Worm (Caenorhabditis elegans) whole organism, mixed stage, embryonic: ENCODE results near the gene R102.6.
A peak's percentile ranks its signal among the peaks of the same experiment; 100 is the strongest.
"Not testable (repeated sequence)": the region's sequence is repeated elsewhere in the genome, so short reads cannot be mapped to it uniquely, and the experiment has no call there.

ENCODE experiments used
- M03D4.4 ChIP-seq: sonication (generic microtip); optimal IDR thresholded peaks from 2 replicates; lab custom pipeline; 2017; ENCODE audit warnings: mild to moderate bottlenecking, missing genetic modification characterization, missing compliant biosample characterization
- bed-3 ChIP-seq: fragments of 200-800 bp; sonication (Bioruptor generic); optimal IDR thresholded peaks from 3 replicates; lab custom pipeline; 2018; ENCODE audit warnings: mild to moderate bottlenecking, missing genetic modification characterization, moderate library complexity, missing compliant biosample characterization
- blmp-1 ChIP-seq: fragments of 150-350 bp; optimal IDR thresholded peaks from 2 replicates; lab custom pipeline; 2014; ENCODE audit warnings: missing biosample characterization, missing genetic modification characterization
- ceh-39 ChIP-seq: fragments of 150-350 bp; optimal IDR thresholded peaks from 2 replicates; lab custom pipeline; 2014; ENCODE audit warnings: missing biosample characterization, missing genetic modification characterization
- ceh-43 ChIP-seq: fragments of 200-800 bp; sonication (Bioruptor generic); optimal IDR thresholded peaks from 2 replicates; lab custom pipeline; 2018; ENCODE audit warnings: mild to moderate bottlenecking, missing genetic modification characterization, moderate library complexity, missing compliant biosample characterization
- ces-1 ChIP-seq: fragments of 150-350 bp; optimal IDR thresholded peaks from 2 replicates; lab custom pipeline; 2014; ENCODE audit warnings: missing biosample characterization, missing genetic modification reagents, missing genetic modification characterization
- cnd-1 ChIP-seq: fragments of 200-800 bp; sonication (Bioruptor generic); optimal IDR thresholded peaks from 2 replicates; lab custom pipeline; 2018; ENCODE audit warnings: mild to moderate bottlenecking, missing genetic modification characterization, missing compliant biosample characterization
- drap-1 ChIP-seq: fragments of 200-800 bp; sonication (Bioruptor generic); optimal IDR thresholded peaks from 3 replicates; lab custom pipeline; 2018; ENCODE audit warnings: mild to moderate bottlenecking, missing genetic modification characterization, missing compliant biosample characterization
- elt-3 ChIP-seq: fragments of 150-350 bp; optimal IDR thresholded peaks from 2 replicates; lab custom pipeline; 2014; ENCODE audit warnings: missing biosample characterization, missing genetic modification characterization
- flh-1 ChIP-seq: fragments of 200-800 bp; sonication (Bioruptor generic); optimal IDR thresholded peaks from 2 replicates; lab custom pipeline; 2018; ENCODE audit warnings: mild to moderate bottlenecking, missing genetic modification characterization, moderate library complexity, missing compliant biosample characterization
- ham-2 ChIP-seq: fragments of 200-800 bp; sonication (Bioruptor generic); optimal IDR thresholded peaks from 2 replicates; lab custom pipeline; 2018; ENCODE audit warnings: mild to moderate bottlenecking, missing genetic modification characterization, missing compliant biosample characterization
- hlh-1 ChIP-seq: fragments of 150-350 bp; optimal IDR thresholded peaks from 2 replicates; lab custom pipeline; 2014; ENCODE audit warnings: missing biosample characterization, missing genetic modification reagents, missing genetic modification characterization
- lin-13 ChIP-seq: fragments of 150-350 bp; optimal IDR thresholded peaks from 2 replicates; lab custom pipeline; 2014; ENCODE audit warnings: missing biosample characterization, missing genetic modification characterization
- lin-32 ChIP-seq: fragments of 200-800 bp; sonication (Bioruptor generic); optimal IDR thresholded peaks from 2 replicates; lab custom pipeline; 2018; ENCODE audit warnings: mild to moderate bottlenecking, missing genetic modification characterization, missing compliant biosample characterization
- lsy-2 ChIP-seq: fragments of 150-350 bp; optimal IDR thresholded peaks from 2 replicates; lab custom pipeline; 2014; ENCODE audit warnings: missing biosample characterization, missing genetic modification characterization
- mab-5 ChIP-seq: fragments of 150-350 bp; optimal IDR thresholded peaks from 2 replicates; lab custom pipeline; 2014; ENCODE audit warnings: missing biosample characterization, missing genetic modification characterization
- mep-1 ChIP-seq: fragments of 150-350 bp; optimal IDR thresholded peaks from 2 replicates; lab custom pipeline; 2017; ENCODE audit warnings: missing biosample characterization, missing genetic modification reagents, missing genetic modification characterization, inconsistent platforms
- mls-2 ChIP-seq: sonication (generic microtip); optimal IDR thresholded peaks from 2 replicates; lab custom pipeline; 2016; ENCODE audit warnings: mild to moderate bottlenecking, missing genetic modification characterization, moderate library complexity, missing compliant biosample characterization
- nhr-12 ChIP-seq: fragments of 150-350 bp; optimal IDR thresholded peaks from 2 replicates; lab custom pipeline; 2014; ENCODE audit warnings: missing biosample characterization, missing genetic modification characterization
- nhr-2 ChIP-seq: fragments of 150-350 bp; optimal IDR thresholded peaks from 2 replicates; lab custom pipeline; 2014; ENCODE audit warnings: missing biosample characterization, missing genetic modification characterization
- nhr-237 ChIP-seq: fragments of 150-350 bp; optimal IDR thresholded peaks from 2 replicates; lab custom pipeline; 2014; ENCODE audit warnings: missing biosample characterization, missing genetic modification characterization
- pha-4 ChIP-seq: fragments of 150-350 bp; optimal IDR thresholded peaks from 2 replicates; lab custom pipeline; 2018; ENCODE audit warnings: missing biosample characterization, missing genetic modification reagents, missing genetic modification characterization
- sem-2 ChIP-seq: fragments of 200-800 bp; sonication (Bioruptor generic); optimal IDR thresholded peaks from 2 replicates; lab custom pipeline; 2018; ENCODE audit warnings: mild to moderate bottlenecking, missing genetic modification characterization, missing compliant biosample characterization
- snpc-4 ChIP-seq: fragments of 150-350 bp; optimal IDR thresholded peaks from 2 replicates; lab custom pipeline; 2014; ENCODE audit warnings: missing biosample characterization, missing genetic modification characterization
- tbx-8 ChIP-seq: fragments of 200-800 bp; sonication (Bioruptor generic); optimal IDR thresholded peaks from 2 replicates; lab custom pipeline; 2018; ENCODE audit warnings: mild to moderate bottlenecking, missing genetic modification characterization, moderate library complexity, missing compliant biosample characterization
- unc-120 ChIP-seq: sonication (generic microtip); optimal IDR thresholded peaks from 2 replicates; lab custom pipeline; 2017; ENCODE audit warnings: missing genetic modification characterization, missing compliant biosample characterization; ENCODE audit not compliant: poor library complexity, severe bottlenecking
- unc-39 ChIP-seq: fragments of 150-350 bp; optimal IDR thresholded peaks from 2 replicates; lab custom pipeline; 2014; ENCODE audit warnings: missing biosample characterization, missing genetic modification characterization
- unc-62 ChIP-seq: fragments of 150-350 bp; optimal IDR thresholded peaks from 2 replicates; lab custom pipeline; 2014; ENCODE audit warnings: missing biosample characterization, missing genetic modification reagents, missing genetic modification characterization
- zip-8 ChIP-seq: fragments of 150-350 bp; optimal IDR thresholded peaks from 2 replicates; lab custom pipeline; 2014; ENCODE audit warnings: missing biosample characterization, missing genetic modification characterization
- ztf-11 ChIP-seq: fragments of 150-350 bp; optimal IDR thresholded peaks from 2 replicates; lab custom pipeline; 2014; ENCODE audit warnings: missing biosample characterization, missing genetic modification characterization

The R102.6 gene

ce11 chrIV:10706090-10706489 is at the start of gene R102.6:
Gene R102.6, minus strand, starts transcription at chrIV:10706190.
- TF ChIP-seq sem-2 (GFP tag; lab: Kevin White, UChicago) (no peak), mep-1 (tag; lab: Kevin White, UChicago) (no peak), ztf-11 (no peak), lin-13 (tag; lab: Kevin White, UChicago) (no peak), mls-2 (tag; lab: Kevin White, UChicago) (no peak), tbx-8 (no peak), unc-62 (GFP tag; lab: Kevin White, UChicago) (no peak), bed-3 (no peak), nhr-237 (tag; lab: Kevin White, UChicago) (no peak), nhr-12 (no peak), drap-1 (GFP tag; lab: Kevin White, UChicago) (no peak), mab-5 (tag; lab: Kevin White, UChicago) (no peak), M03D4.4 (tag; lab: Kevin White, UChicago) (no peak), unc-120 (tag; lab: Kevin White, UChicago) (no peak), ceh-43 (GFP tag; lab: Kevin White, UChicago) (no peak), unc-39 (tag; lab: Kevin White, UChicago) (no peak), elt-3 (tag; lab: Kevin White, UChicago) (no peak), ham-2 (GFP tag; lab: Kevin White, UChicago) (no peak)
- TF ChIP-seq, all 35 proteins: peak for 0

- TF ChIP-seq M03D4.4 (tag; lab: Kevin White, UChicago) (no peak), snpc-4 (tag; lab: Kevin White, UChicago) (no peak), flh-1 (GFP tag; lab: Kevin White, UChicago) (no peak), zip-8 (tag; lab: Kevin White, UChicago) (no peak), drap-1 (GFP tag; lab: Kevin White, UChicago) (no peak), ham-2 (GFP tag; lab: Kevin White, UChicago) (no peak), hlh-1 (tag; lab: Kevin White, UChicago) (no peak), nhr-12 (no peak), lin-13 (tag; lab: Kevin White, UChicago) (no peak), elt-3 (tag; lab: Kevin White, UChicago) (no peak), ces-1 (GFP tag; lab: Kevin White, UChicago) (no peak), bed-3 (no peak), mls-2 (tag; lab: Kevin White, UChicago) (no peak), pha-4 (tag; lab: Kevin White, UChicago) (no peak), blmp-1 (tag; lab: Kevin White, UChicago) (no peak), tbx-8 (no peak), unc-39 (tag; lab: Kevin White, UChicago) (no peak), lsy-2 (tag; lab: Kevin White, UChicago) (no peak), lin-32 (GFP tag; lab: Kevin White, UChicago) (no peak)
Observed at ce11 chrIV:10754685-10755084, 48.7 kb upstream of the R102.6 start, which contains the start of gene T25B9.5. Gene T25B9.5, minus strand, starts transcription at chrIV:10754785.

ce11 chrIV:10751740-10752139 is 45.8 kb upstream of the R102.6 start, which contains the start of gene T25B9.2:
Gene T25B9.2, minus strand, starts transcription at chrIV:10751840.
- TF ChIP-seq drap-1 (GFP tag; lab: Kevin White, UChicago); mep-1 (tag; lab: Kevin White, UChicago); tbx-8: not testable (repeated sequence)

- no peak for TF ChIP-seq cnd-1
- TF ChIP-seq mab-5 (tag; lab: Kevin White, UChicago), result no peak
- TF ChIP-seq pha-4 (tag; lab: Kevin White, UChicago), result no peak
- TF ChIP-seq nhr-237 (tag; lab: Kevin White, UChicago), result no peak
- no peak for TF ChIP-seq ham-2 (GFP tag; lab: Kevin White, UChicago)
- no peak for TF ChIP-seq snpc-4 (tag; lab: Kevin White, UChicago)
- no peak for TF ChIP-seq lin-32 (GFP tag; lab: Kevin White, UChicago)
- no peak for TF ChIP-seq mls-2 (tag; lab: Kevin White, UChicago)
- TF ChIP-seq M03D4.4 (tag; lab: Kevin White, UChicago), result no peak
- TF ChIP-seq blmp-1 (tag; lab: Kevin White, UChicago), result no peak
- no peak for TF ChIP-seq ceh-39 (tag; lab: Kevin White, UChicago)
Observed at ce11 chrIV:10750041-10750440, 44.1 kb upstream of the R102.6 start, which contains the start of gene T25B9.1. Gene T25B9.1, minus strand, starts transcription at chrIV:10750141.

- TF ChIP-seq M03D4.4 (tag; lab: Kevin White, UChicago), result no peak
- TF ChIP-seq nhr-237 (tag; lab: Kevin White, UChicago), result no peak
- TF ChIP-seq ceh-39 (tag; lab: Kevin White, UChicago), result no peak
- TF ChIP-seq mep-1 (tag; lab: Kevin White, UChicago), result no peak
- TF ChIP-seq nhr-2 (tag; lab: Kevin White, UChicago), result peak; percentile 94
Observed at ce11 chrIV:10745332-10745731, 39.3 kb upstream of the R102.6 start.
